Fruit fly (Drosophila melanogaster): ENCODE measurements around the gene bou.

Gene bou

DNA sequence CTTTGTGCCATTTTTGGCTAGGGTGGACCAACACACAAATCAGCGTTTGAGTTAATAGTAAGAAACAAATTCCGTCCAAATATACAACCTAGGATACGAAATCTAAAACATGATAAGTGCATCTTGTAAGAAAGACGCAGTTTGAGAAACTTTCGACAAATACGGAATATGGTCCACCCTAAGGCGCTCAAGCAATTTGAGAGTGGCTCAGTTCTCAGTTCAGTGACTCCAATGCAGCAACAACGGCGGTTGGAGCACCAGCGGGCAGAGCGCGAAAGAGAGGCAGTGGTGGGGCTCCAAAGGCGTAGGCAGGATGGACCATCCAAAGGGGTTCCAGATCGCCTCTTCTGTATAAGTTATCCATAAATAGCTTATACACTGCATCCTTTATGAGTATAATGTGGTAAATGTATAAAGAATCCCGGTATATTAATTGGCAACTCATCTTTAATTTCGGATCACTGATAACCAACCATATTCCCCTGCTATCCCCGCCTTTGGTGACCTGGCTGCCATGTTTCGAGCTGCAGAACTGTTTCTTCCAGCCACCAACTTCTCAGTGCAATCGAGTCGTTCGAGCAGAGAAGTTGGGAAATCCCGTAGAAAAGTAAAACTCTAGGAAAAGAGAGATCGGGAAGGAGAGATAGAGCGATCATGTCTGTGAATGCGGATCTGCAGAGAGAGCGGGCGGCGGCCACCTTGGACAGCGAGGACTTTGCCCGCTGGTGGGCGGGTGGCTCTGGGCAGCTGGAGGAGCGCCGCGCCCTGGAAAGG lies 16.7 kb upstream of the bou start, which contains the start of gene CG4586 (continued):
- TF ChIP-seq CG10654 (GFP tag; optimal IDR thresholded peaks at IDR 0.05), result peak; percentile 95
- peak; percentile 97 for TF ChIP-seq HHEX (GFP tag; optimal IDR thresholded peaks at IDR 0.05)
- TF ChIP-seq kni (GFP tag; optimal IDR thresholded peaks at IDR 0.05), result peak; percentile 34
- TF ChIP-seq Fer3 (tag; optimal IDR thresholded peaks at IDR 0.05), result peak; percentile 96
- TF ChIP-seq Side (GFP tag; optimal IDR thresholded peaks at IDR 0.05), result peak; percentile 97
- peak; percentile 96 for TF ChIP-seq odd (GFP tag; optimal IDR thresholded peaks at IDR 0.05)
- TF ChIP-seq CG9727 (GFP tag; optimal IDR thresholded peaks at IDR 0.05), result peak; percentile 94
- TF ChIP-seq CG4730 (GFP tag; IDR thresholded peaks at IDR 0.05), result peak; percentile 83
- TF ChIP-seq HmgZ (tag; optimal IDR thresholded peaks at IDR 0.05), result peak; percentile 97
- peak; percentile 75 for TF ChIP-seq Usf (GFP tag; optimal IDR thresholded peaks at IDR 0.05)
- peak; percentile 94 for TF ChIP-seq vfl (GFP tag; optimal IDR thresholded peaks at IDR 0.05)
- peak; percentile 80 for TF ChIP-seq kay (GFP tag; optimal IDR thresholded peaks at IDR 0.05)
- peak; percentile 59 for TF ChIP-seq CTCF (GFP tag; optimal IDR thresholded peaks at IDR 0.05)
- peak; percentile 77 for TF ChIP-seq MESR4 (GFP tag; optimal IDR thresholded peaks at IDR 0.05)
- TF ChIP-seq gem (tag; optimal IDR thresholded peaks at IDR 0.05), result peak; percentile 95
- peak; percentile 92 for TF ChIP-seq H2.0 (GFP tag; IDR thresholded peaks at IDR 0.05)
- TF ChIP-seq Camta (GFP tag; optimal IDR thresholded peaks at IDR 0.05), result peak; percentile 91
- TF ChIP-seq insv (GFP tag; optimal IDR thresholded peaks at IDR 0.05), result peak; percentile 57 to 62
- peak; percentile 99 for TF ChIP-seq nom (GFP tag; optimal IDR thresholded peaks at IDR 0.05)
- TF ChIP-seq az2 (GFP tag; optimal IDR thresholded peaks at IDR 0.05), result peak; percentile 94
- TF ChIP-seq ttk (GFP tag; IDR thresholded peaks at IDR 0.05), result peak; percentile 90
- TF ChIP-seq CG16863 (GFP tag; optimal IDR thresholded peaks at IDR 0.05), result peak; percentile 94
- TF ChIP-seq CG14050 (GFP tag; IDR thresholded peaks at IDR 0.05), result peak; percentile 94
- peak; percentile 65; the same call in 1 of the 3 replicates for TF ChIP-seq z (GFP tag; IDR thresholded peaks at IDR 0.05)
- peak; percentile 92 for TF ChIP-seq Nf-YA (GFP tag; IDR thresholded peaks at IDR 0.05)
- TF ChIP-seq dimm (GFP tag; IDR thresholded peaks at IDR 0.05), result peak; percentile 80
- TF ChIP-seq Vsx1 (GFP tag; optimal IDR thresholded peaks at IDR 0.05), result peak; percentile 90
- TF ChIP-seq ERR (GFP tag; optimal IDR thresholded peaks at IDR 0.05), result peak; percentile 95
- peak; percentile 92 for TF ChIP-seq CG15011 (GFP tag; optimal IDR thresholded peaks at IDR 0.05)
- TF ChIP-seq CG12219 (GFP tag; optimal IDR thresholded peaks at IDR 0.05), result peak; percentile 98
- TF ChIP-seq pan (optimal IDR thresholded peaks at IDR 0.05), result no peak
- TF ChIP-seq pan (GFP tag; optimal IDR thresholded peaks at IDR 0.05 in 1 of 2, IDR thresholded peaks at IDR 0.05 in 1 of 2), result peak in 1 of 2 experiments; percentile 97
- peak; percentile 3 for TF ChIP-seq Dp (GFP tag; optimal IDR thresholded peaks at IDR 0.05)
- no peak for TF ChIP-seq hb (GFP tag; IDR thresholded peaks at IDR 0.05; ENCODE audit: partially characterized antibody)
- TF ChIP-seq YL-1 (GFP tag; optimal IDR thresholded peaks at IDR 0.05), result peak; percentile 78
- TF ChIP-seq Stat92E (GFP tag; optimal IDR thresholded peaks at IDR 0.05), result peak in 1 of 3 experiments; percentile 47
- peak; percentile 93 for TF ChIP-seq ara (GFP tag; IDR thresholded peaks at IDR 0.05)
- peak; percentile 66 for TF ChIP-seq CG4360 (GFP tag; IDR thresholded peaks at IDR 0.05)
- TF ChIP-seq CG43689 (GFP tag; IDR thresholded peaks at IDR 0.05), result peak; percentile 84; the same call in 1 of the 2 replicates
- TF ChIP-seq klu (GFP tag; IDR thresholded peaks at IDR 0.05), result peak; percentile 74
- TF ChIP-seq ro (GFP tag; IDR thresholded peaks at IDR 0.05), result peak; percentile 52
- TF ChIP-seq Max (GFP tag; optimal IDR thresholded peaks at IDR 0.05), result peak; percentile 95
- peak; percentile 62 for TF ChIP-seq CG16815 (GFP tag; optimal IDR thresholded peaks at IDR 0.05)
- peak; percentile 94 for TF ChIP-seq CG5953 (GFP tag; IDR thresholded peaks at IDR 0.05)
- peak; percentile 96 for TF ChIP-seq pb (GFP tag; optimal IDR thresholded peaks at IDR 0.05)
- TF ChIP-seq Jarid2 (GFP tag; optimal IDR thresholded peaks at IDR 0.05), result peak; percentile 81
- TF ChIP-seq unpg (GFP tag; optimal IDR thresholded peaks at IDR 0.05), result peak; percentile 98
- TF ChIP-seq zen2 (GFP tag; IDR thresholded peaks at IDR 0.05; ENCODE audit: partially characterized antibody), result no peak
- TF ChIP-seq sug (tag; optimal IDR thresholded peaks at IDR 0.05), result peak; percentile 84
- peak; percentile 91 for TF ChIP-seq trem (tag; optimal IDR thresholded peaks at IDR 0.05)
